Worm (Caenorhabditis elegans) whole organism, early embryonic: ENCODE measurements around the gene lov-1.

Source experiments
- B0310.2 ChIP-seq: sonication (generic microtip); optimal IDR thresholded peaks from 2 replicates; lab custom pipeline; 2016; ENCODE audit warnings: mild to moderate bottlenecking, missing genetic modification characterization, missing compliant biosample characterization
- F13C5.2 ChIP-seq: sonication (generic microtip); optimal IDR thresholded peaks from 2 replicates; lab custom pipeline; 2017; ENCODE audit warnings: mild to moderate bottlenecking, missing genetic modification characterization, inconsistent platforms, missing compliant biosample characterization
- aly-1 ChIP-seq: sonication (generic microtip); optimal IDR thresholded peaks from 2 replicates; lab custom pipeline; 2016; ENCODE audit warnings: missing genetic modification characterization, missing compliant biosample characterization
- ama-1 ChIP-seq: fragments of 150-350 bp; optimal IDR thresholded peaks from 2 replicates; lab custom pipeline; 2014
- ceh-13 ChIP-seq: fragments of 200-800 bp; sonication (Bioruptor generic); optimal IDR thresholded peaks from 2 replicates; lab custom pipeline; 2018; ENCODE audit warnings: mild to moderate bottlenecking, missing genetic modification characterization, missing compliant biosample characterization
- ceh-36 ChIP-seq: sonication (generic microtip); optimal IDR thresholded peaks from 2 replicates; lab custom pipeline; 2016; ENCODE audit warnings: missing genetic modification characterization, inconsistent platforms, missing compliant biosample characterization
- ets-7 ChIP-seq: sonication (generic microtip); optimal IDR thresholded peaks from 2 replicates; lab custom pipeline; 2016; ENCODE audit warnings: missing genotype, missing genetic modification characterization, missing compliant biosample characterization
- flt-1 ChIP-seq: fragments of 200-800 bp; sonication (Bioruptor generic); IDR thresholded peaks from 2 replicates; pipeline ENCODE4 v1.3.6; 2022; ENCODE audit warnings: missing genetic modification characterization, missing compliant biosample characterization
- hmbx-1 ChIP-seq: sonication (generic microtip); optimal IDR thresholded peaks from 2 replicates; lab custom pipeline; 2016; ENCODE audit warnings: mild to moderate bottlenecking, missing genetic modification characterization, missing compliant biosample characterization
- hmg-4 ChIP-seq: fragments of 200-800 bp; sonication (Bioruptor generic); optimal IDR thresholded peaks from 2 replicates; lab custom pipeline; 2018; ENCODE audit warnings: mild to moderate bottlenecking, missing genetic modification characterization, missing compliant biosample characterization
- hnd-1 ChIP-seq: sonication (generic microtip); optimal IDR thresholded peaks from 2 replicates; lab custom pipeline; 2016; ENCODE audit warnings: missing genetic modification characterization, missing compliant biosample characterization
- sea-1 ChIP-seq: fragments of 200-800 bp; sonication (Bioruptor generic); conservative IDR thresholded peaks from 2 replicates; pipeline ENCODE4 v1.3.6; 2022; ENCODE audit warnings: missing genetic modification characterization, missing compliant biosample characterization
- tbx-37 ChIP-seq: fragments of 200-800 bp; sonication (Bioruptor generic); conservative IDR thresholded peaks from 2 replicates; pipeline ENCODE4 v1.3.6; 2022; ENCODE audit warnings: missing genetic modification reagents, missing genetic modification characterization, missing compliant biosample characterization

DNA sequence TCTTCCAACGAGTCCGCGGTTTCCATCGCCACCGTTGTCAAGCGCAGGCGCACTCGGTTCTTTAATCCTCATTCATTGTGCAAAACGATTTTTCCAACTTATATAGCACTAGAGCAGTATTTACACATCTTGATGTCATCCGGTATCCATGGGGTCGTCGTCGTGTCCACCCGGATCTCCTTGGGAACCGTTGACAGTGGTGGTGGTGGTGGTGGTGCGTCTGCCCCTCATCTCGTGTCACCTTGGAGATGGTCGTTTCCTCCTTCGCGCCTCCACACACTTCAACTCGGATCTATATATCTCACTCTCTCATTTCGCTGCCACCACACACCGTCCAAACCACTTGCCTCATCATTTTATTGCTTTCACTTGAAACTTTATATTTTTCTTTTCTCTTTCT is 41.2 kb upstream of the lov-1 start:
- no peak for TF ChIP-seq F13C5.2
- no peak for TF ChIP-seq tbx-37 (GFP tag; lab: Robert Waterston, UW)
- no peak for TF ChIP-seq ceh-36 (tag; lab: Kevin White, UChicago)
- no peak for TF ChIP-seq B0310.2 (tag; lab: Kevin White, UChicago)
- TF ChIP-seq ama-1 (lab: Kevin White, UChicago) = no peak
- no peak for TF ChIP-seq aly-1
- no peak for TF ChIP-seq hmg-4 (GFP tag; lab: Kevin White, UChicago)
- TF ChIP-seq sea-1 (GFP tag; lab: Robert Waterston, UW) = no peak
- TF ChIP-seq hmbx-1 (tag; lab: Kevin White, UChicago) = no peak
- TF ChIP-seq hnd-1 (tag; lab: Kevin White, UChicago) = no peak
- TF ChIP-seq ets-7 (tag; lab: Kevin White, UChicago) = no peak
- no peak for TF ChIP-seq ceh-13 (GFP tag; lab: Kevin White, UChicago)
- TF ChIP-seq flt-1 (GFP tag; lab: Robert Waterston, UW) = no peak
